Fruit fly (Drosophila melanogaster): ENCODE data around the gene jp.

Gene jp

dm6 chr2L:9568360-9569088, 2.0 kb upstream of the jp start, which contains the start of gene brwl (continued):
- TF ChIP-seq exex (tag; optimal IDR thresholded peaks at IDR 0.05) (peak; percentile 93), Gsc (GFP tag; IDR thresholded peaks at IDR 0.05) (peak; percentile 95), tna (GFP tag; IDR thresholded peaks at IDR 0.05; ENCODE audit: partially characterized antibody) (no peak), CG14441 (GFP tag; IDR thresholded peaks at IDR 0.05) (peak; percentile 98), onecut (GFP tag; IDR thresholded peaks at IDR 0.05) (peak; percentile 94), cwo (GFP tag; optimal IDR thresholded peaks at IDR 0.05) (peak; percentile 98), NC2β (GFP tag; optimal IDR thresholded peaks at IDR 0.05) (peak; percentile 98), Tbp (GFP tag; optimal IDR thresholded peaks at IDR 0.05) (no peak), Six4 (GFP tag; optimal IDR thresholded peaks at IDR 0.05) (peak; percentile 99), hkb (optimal IDR thresholded peaks at IDR 0.05) (no peak), hkb (GFP tag; IDR thresholded peaks at IDR 0.05) (peak; percentile 99), h (optimal IDR thresholded peaks at IDR 0.05) (no peak), CG31224 (GFP tag; IDR thresholded peaks at IDR 0.05) (peak; percentile 96), Nf-YB (GFP tag; optimal IDR thresholded peaks at IDR 0.05) (peak; percentile 90), grn (GFP tag; optimal IDR thresholded peaks at IDR 0.05) (peak; percentile 91), CTCF (GFP tag; optimal IDR thresholded peaks at IDR 0.05) (peak; percentile 75), CG31441 (GFP tag; IDR thresholded peaks at IDR 0.05) (peak; percentile 99), dati (GFP tag; IDR thresholded peaks at IDR 0.05) (peak; percentile 86), corto (GFP tag; optimal IDR thresholded peaks at IDR 0.05) (peak; percentile 94), CG4282 (GFP tag; optimal IDR thresholded peaks at IDR 0.05) (peak; percentile 91), CG34224 (GFP tag; IDR thresholded peaks at IDR 0.05; ENCODE audit: partially characterized antibody) (no peak), B-H1 (GFP tag; IDR thresholded peaks at IDR 0.05) (peak; percentile 98), knrl (GFP tag; IDR thresholded peaks at IDR 0.05; ENCODE audit: partially characterized antibody) (0 out of 3 replicates have a peak, but pooled peaks have one; percentile 29), CG10654 (GFP tag; optimal IDR thresholded peaks at IDR 0.05) (peak; percentile 99), Mrtf (GFP tag; IDR thresholded peaks at IDR 0.05) (peak; percentile 98), nerfin-1 (tag; optimal IDR thresholded peaks at IDR 0.05) (peak; percentile 97), Hmx (GFP tag; optimal IDR thresholded peaks at IDR 0.05) (peak; percentile 95), mld (GFP tag; IDR thresholded peaks at IDR 0.05; ENCODE audit: partially characterized antibody) (no peak), Ssrp (tag; optimal IDR thresholded peaks at IDR 0.05) (peak; percentile 99), sug (tag; optimal IDR thresholded peaks at IDR 0.05) (peak; percentile 97), CG10147 (GFP tag; optimal IDR thresholded peaks at IDR 0.05) (peak; percentile 98), Dip3 (GFP tag; optimal IDR thresholded peaks at IDR 0.05) (peak; percentile 98), Gug (GFP tag; IDR thresholded peaks at IDR 0.05) (peak; percentile 95), CrebB (tag; optimal IDR thresholded peaks at IDR 0.05) (peak; percentile 98), HLH3B (GFP tag; IDR thresholded peaks at IDR 0.05) (peak; percentile 98), tll (GFP tag; optimal IDR thresholded peaks at IDR 0.05) (peak; percentile 52 to 89), CG7271 (tag; optimal IDR thresholded peaks at IDR 0.05) (peak; percentile 97), her (GFP tag; optimal IDR thresholded peaks at IDR 0.05) (peak; percentile 93), wek (GFP tag; optimal IDR thresholded peaks at IDR 0.05) (peak; percentile 87), Hmr (GFP tag; optimal IDR thresholded peaks at IDR 0.05) (peak; percentile 99), CG11093 (GFP tag; IDR thresholded peaks at IDR 0.05) (peak; percentile 97), tx (GFP tag; optimal IDR thresholded peaks at IDR 0.05) (peak; percentile 97), lmd (GFP tag; IDR thresholded peaks at IDR 0.05) (peak; percentile 99), CG32532 (GFP tag; IDR thresholded peaks at IDR 0.05) (peak; percentile 98), Dfd (GFP tag; optimal IDR thresholded peaks at IDR 0.05) (peak in 1 of 2 experiments; percentile 80), Poxn (GFP tag; IDR thresholded peaks at IDR 0.05) (peak; percentile 92), gfzf (GFP tag; optimal IDR thresholded peaks at IDR 0.05) (peak; percentile 24), CG17802 (tag; optimal IDR thresholded peaks at IDR 0.05) (peak; percentile 87), bsh (GFP tag; optimal IDR thresholded peaks at IDR 0.05) (peak; percentile 97 to 99), CG11247 (GFP tag; IDR thresholded peaks at IDR 0.05) (peak; percentile 96)

All from whole organism, embryonic.